Worm (Caenorhabditis elegans) whole organism, late embryonic: ENCODE measurements around the gene K09D9.1.

Source experiments
- C08G9.2 ChIP-seq: sonication (generic microtip); optimal IDR thresholded peaks from 2 replicates; lab custom pipeline; 2016; ENCODE audit warnings: mild to moderate bottlenecking, missing genetic modification characterization, moderate library complexity, missing compliant biosample characterization
- C38D4.7 ChIP-seq: fragments of 200-800 bp; sonication (Bioruptor generic); optimal IDR thresholded peaks from 2 replicates; lab custom pipeline; 2018; ENCODE audit warnings: mild to moderate bottlenecking, missing genetic modification characterization, moderate library complexity, missing compliant biosample characterization
- K02D7.2 ChIP-seq: sonication (generic microtip); optimal IDR thresholded peaks from 2 replicates; lab custom pipeline; 2017; ENCODE audit warnings: mild to moderate bottlenecking, missing genetic modification characterization, missing compliant biosample characterization
- K09A11.1 ChIP-seq: sonication (generic microtip); optimal IDR thresholded peaks from 2 replicates; lab custom pipeline; 2017; ENCODE audit warnings: antibody characterized with exemption, mild to moderate bottlenecking, missing genetic modification characterization, missing compliant biosample characterization; ENCODE audit not compliant: insufficient read depth
- Y22D7AL.16 ChIP-seq: sonication (generic microtip); optimal IDR thresholded peaks from 2 replicates; lab custom pipeline; 2016; ENCODE audit warnings: missing genetic modification characterization, missing compliant biosample characterization
- ceh-14 ChIP-seq: sonication (generic microtip); optimal IDR thresholded peaks from 2 replicates; lab custom pipeline; 2016; ENCODE audit warnings: missing genotype, missing genetic modification characterization, missing compliant biosample characterization
- ceh-19 ChIP-seq: fragments of 200-800 bp; sonication (Bioruptor generic); optimal IDR thresholded peaks from 2 replicates; lab custom pipeline; 2018; ENCODE audit warnings: mild to moderate bottlenecking, missing genetic modification characterization, missing compliant biosample characterization
- ceh-22 ChIP-seq: sonication (generic microtip); optimal IDR thresholded peaks from 2 replicates; lab custom pipeline; 2017; ENCODE audit warnings: missing biosample characterization, missing genetic modification characterization
- ceh-30 ChIP-seq: fragments of 150-350 bp; optimal IDR thresholded peaks from 2 replicates; lab custom pipeline; 2014; ENCODE audit warnings: missing biosample characterization, missing genetic modification characterization
- ceh-45 ChIP-seq: fragments of 200-800 bp; sonication (Bioruptor generic); IDR thresholded peaks from 2 replicates; pipeline ENCODE4 v1.3.6; 2022; ENCODE audit warnings: missing genetic modification reagents, missing genetic modification characterization, missing compliant biosample characterization
- ceh-48 ChIP-seq: sonication (generic microtip); optimal IDR thresholded peaks from 2 replicates; lab custom pipeline; 2016; ENCODE audit warnings: missing genetic modification characterization, inconsistent platforms, missing compliant biosample characterization
- ceh-6 ChIP-seq: fragments of 200-800 bp; sonication (Bioruptor generic); optimal IDR thresholded peaks from 2 replicates; lab custom pipeline; 2018; ENCODE audit warnings: mild to moderate bottlenecking, missing genetic modification characterization, missing compliant biosample characterization
- dmd-4 ChIP-seq: sonication (generic microtip); optimal IDR thresholded peaks from 2 replicates; lab custom pipeline; 2016; ENCODE audit warnings: borderline replicate concordance, missing genetic modification characterization, missing compliant biosample characterization
- elt-2 ChIP-seq: sonication (generic microtip); optimal IDR thresholded peaks from 2 replicates; lab custom pipeline; 2016; ENCODE audit warnings: missing genetic modification reagents, missing genetic modification characterization, missing compliant biosample characterization
- ets-4 ChIP-seq: sonication (generic microtip); optimal IDR thresholded peaks from 2 replicates; lab custom pipeline; 2016; ENCODE audit warnings: missing genetic modification characterization, missing compliant biosample characterization
- fax-1 ChIP-seq: sonication (generic microtip); optimal IDR thresholded peaks from 2 replicates; lab custom pipeline; 2016; ENCODE audit warnings: missing genotype, missing genetic modification characterization, missing compliant biosample characterization
- fkh-10 ChIP-seq: fragments of 150-350 bp; optimal IDR thresholded peaks from 2 replicates; lab custom pipeline; 2014; ENCODE audit warnings: missing biosample characterization, missing genetic modification reagents, missing genetic modification characterization
- fkh-6 ChIP-seq: sonication (generic microtip); optimal IDR thresholded peaks from 2 replicates; lab custom pipeline; 2016; ENCODE audit warnings: missing genetic modification characterization, missing compliant biosample characterization
- gmeb-2 ChIP-seq: sonication (generic microtip); optimal IDR thresholded peaks from 2 replicates; lab custom pipeline; 2016; ENCODE audit warnings: missing genetic modification characterization, inconsistent platforms, missing compliant biosample characterization
- hlh-13 ChIP-seq: fragments of 200-800 bp; sonication (Bioruptor generic); optimal IDR thresholded peaks from 2 replicates; lab custom pipeline; 2018; ENCODE audit warnings: mild to moderate bottlenecking, missing genetic modification characterization, missing compliant biosample characterization
- hlh-15 ChIP-seq: sonication (generic microtip); optimal IDR thresholded peaks from 2 replicates; lab custom pipeline; 2016; ENCODE audit warnings: missing genetic modification characterization, missing compliant biosample characterization
- hlh-6 ChIP-seq: sonication (generic microtip); optimal IDR thresholded peaks from 2 replicates; lab custom pipeline; 2016; ENCODE audit warnings: missing genotype, missing genetic modification characterization, missing compliant biosample characterization
- hlh-8 ChIP-seq: sonication (generic microtip); optimal IDR thresholded peaks from 2 replicates; lab custom pipeline; 2016; ENCODE audit warnings: missing genotype, missing genetic modification characterization, missing compliant biosample characterization
- lim-6 ChIP-seq: sonication (generic microtip); optimal IDR thresholded peaks from 2 replicates; lab custom pipeline; 2016; ENCODE audit warnings: missing genetic modification characterization, missing compliant biosample characterization
- madf-2 ChIP-seq: sonication (generic microtip); optimal IDR thresholded peaks from 2 replicates; lab custom pipeline; 2017; ENCODE audit warnings: missing genetic modification characterization, missing compliant biosample characterization
- mec-3 ChIP-seq: sonication (generic microtip); optimal IDR thresholded peaks from 2 replicates; lab custom pipeline; 2016; ENCODE audit warnings: borderline replicate concordance, missing genetic modification characterization, missing compliant biosample characterization
- nfya-1 ChIP-seq: sonication (generic microtip); optimal IDR thresholded peaks from 2 replicates; lab custom pipeline; 2017; ENCODE audit warnings: missing genetic modification characterization, mild to moderate bottlenecking, missing compliant biosample characterization, antibody characterized with exemption, moderate library complexity
- nhr-232 ChIP-seq: sonication (generic microtip); optimal IDR thresholded peaks from 2 replicates; lab custom pipeline; 2016; ENCODE audit warnings: missing genetic modification characterization, missing compliant biosample characterization
- odd-2 ChIP-seq: sonication (generic microtip); optimal IDR thresholded peaks from 2 replicates; lab custom pipeline; 2017; ENCODE audit warnings: antibody characterized with exemption, mild to moderate bottlenecking, missing genetic modification characterization, missing compliant biosample characterization
- pag-3 ChIP-seq: sonication (generic microtip); optimal IDR thresholded peaks from 2 replicates; lab custom pipeline; 2016; ENCODE audit warnings: missing compliant biosample characterization, missing genetic modification characterization, borderline replicate concordance
- pax-1 ChIP-seq: fragments of 150-350 bp; optimal IDR thresholded peaks from 2 replicates; lab custom pipeline; 2014; ENCODE audit warnings: missing biosample characterization, missing genetic modification characterization
- pha-2 ChIP-seq: sonication (generic microtip); optimal IDR thresholded peaks from 2 replicates; lab custom pipeline; 2017; ENCODE audit warnings: mild to moderate bottlenecking, missing genetic modification characterization, missing compliant biosample characterization
- pros-1 ChIP-seq: fragments of 150-350 bp; optimal IDR thresholded peaks from 2 replicates; lab custom pipeline; 2014; ENCODE audit warnings: missing biosample characterization, missing genetic modification reagents, missing genetic modification characterization
- sdc-2 ChIP-seq: sonication (generic microtip); optimal IDR thresholded peaks from 2 replicates; lab custom pipeline; 2016; ENCODE audit warnings: missing genotype, missing genetic modification characterization, missing compliant biosample characterization
- sox-4 ChIP-seq: sonication (generic microtip); optimal IDR thresholded peaks from 2 replicates; lab custom pipeline; 2017; ENCODE audit warnings: mild to moderate bottlenecking, missing genetic modification characterization, inconsistent platforms, missing compliant biosample characterization
- syd-9 ChIP-seq: sonication (generic microtip); optimal IDR thresholded peaks from 2 replicates; lab custom pipeline; 2016; ENCODE audit warnings: mild to moderate bottlenecking, missing genetic modification characterization, moderate library complexity, missing compliant biosample characterization
- tbx-2 ChIP-seq: sonication (generic microtip); optimal IDR thresholded peaks from 2 replicates; lab custom pipeline; 2016; ENCODE audit warnings: missing genetic modification characterization, missing compliant biosample characterization
- unc-86 ChIP-seq: sonication (generic microtip); optimal IDR thresholded peaks from 2 replicates; lab custom pipeline; 2016; ENCODE audit warnings: missing genetic modification characterization, missing compliant biosample characterization
- zip-5 ChIP-seq: sonication (generic microtip); optimal IDR thresholded peaks from 2 replicates; lab custom pipeline; 2016; ENCODE audit warnings: missing genetic modification characterization, missing compliant biosample characterization

K09D9.1 gene

DNA sequence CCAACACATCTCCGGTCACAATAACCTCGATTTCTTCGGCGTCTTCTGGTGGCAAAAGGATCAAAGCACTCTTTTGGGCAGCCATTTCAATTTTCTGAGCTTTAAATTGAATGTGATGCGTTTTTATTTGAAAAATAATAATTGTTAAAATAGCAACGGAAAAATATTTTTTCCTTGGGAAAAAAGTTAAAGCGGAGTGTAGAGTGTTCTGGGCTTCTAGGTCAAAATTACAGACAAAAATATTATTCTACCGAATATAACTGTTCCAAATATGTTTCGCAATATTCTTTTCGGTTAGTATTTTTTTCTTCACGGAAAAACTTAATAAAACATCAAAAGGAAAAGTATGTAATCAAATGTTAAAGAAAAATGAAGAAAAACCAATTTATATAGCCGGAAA is 30.2 kb downstream of the K09D9.1 start, which contains the start of gene djr-1.2:
djr-1.2 (minus strand) TSS at position 101 of the 400 bp plus-strand sequence.
- TF ChIP-seq ceh-45 (GFP tag; lab: Robert Waterston, UW) (no peak), ceh-14 (tag; lab: Kevin White, UChicago) (no peak), madf-2 (tag; lab: Kevin White, UChicago) (no peak), C08G9.2 (no peak), gmeb-2 (tag; lab: Kevin White, UChicago) (no peak), syd-9 (tag; lab: Kevin White, UChicago) (no peak), C38D4.7 (GFP tag; lab: Kevin White, UChicago) (no peak), odd-2 (tag; lab: Kevin White, UChicago) (no peak), Y22D7AL.16 (tag; lab: Kevin White, UChicago) (no peak), sdc-2 (no peak), nhr-232 (tag; lab: Kevin White, UChicago) (no peak), dmd-4 (no peak), K02D7.2 (no peak), ceh-30 (no peak)

DNA sequence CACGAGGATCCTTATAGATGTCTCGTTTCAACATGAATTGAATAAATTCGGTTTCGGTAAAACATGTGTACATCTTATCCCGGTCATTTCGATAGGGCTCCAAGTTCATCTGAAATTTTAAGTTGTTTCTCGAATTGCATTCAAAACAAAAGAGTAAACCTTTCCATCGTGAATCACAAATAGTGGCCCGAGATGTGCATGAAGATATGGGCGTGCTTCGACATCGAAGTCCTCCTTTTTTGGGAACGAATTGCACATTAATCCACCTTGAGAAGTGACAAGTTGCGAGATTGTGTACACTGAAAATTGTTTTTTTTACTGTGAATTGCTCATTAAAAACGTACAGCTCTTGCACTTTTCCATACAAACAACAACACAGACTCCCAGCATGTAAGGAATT is 31.4 kb downstream of the K09D9.1 start:
- TF ChIP-seq fkh-10 (GFP tag; lab: Kevin White, UChicago) (no peak), zip-5 (tag; lab: Kevin White, UChicago) (no peak), ceh-19 (GFP tag; lab: Kevin White, UChicago) (no peak), madf-2 (tag; lab: Kevin White, UChicago) (no peak), ceh-22 (no peak), hlh-15 (tag; lab: Kevin White, UChicago) (no peak), hlh-13 (GFP tag; lab: Kevin White, UChicago) (no peak), pag-3 (tag; lab: Kevin White, UChicago) (no peak), ceh-6 (GFP tag; lab: Kevin White, UChicago) (no peak), fkh-6 (no peak), hlh-6 (tag; lab: Kevin White, UChicago) (no peak), dmd-4 (no peak), lim-6 (tag; lab: Kevin White, UChicago) (no peak), unc-86 (tag; lab: Kevin White, UChicago) (no peak), hlh-8 (tag; lab: Kevin White, UChicago) (no peak), odd-2 (tag; lab: Kevin White, UChicago) (no peak), ets-4 (tag; lab: Kevin White, UChicago) (no peak)
- TF ChIP-seq, all 69 proteins: peak for 0

DNA sequence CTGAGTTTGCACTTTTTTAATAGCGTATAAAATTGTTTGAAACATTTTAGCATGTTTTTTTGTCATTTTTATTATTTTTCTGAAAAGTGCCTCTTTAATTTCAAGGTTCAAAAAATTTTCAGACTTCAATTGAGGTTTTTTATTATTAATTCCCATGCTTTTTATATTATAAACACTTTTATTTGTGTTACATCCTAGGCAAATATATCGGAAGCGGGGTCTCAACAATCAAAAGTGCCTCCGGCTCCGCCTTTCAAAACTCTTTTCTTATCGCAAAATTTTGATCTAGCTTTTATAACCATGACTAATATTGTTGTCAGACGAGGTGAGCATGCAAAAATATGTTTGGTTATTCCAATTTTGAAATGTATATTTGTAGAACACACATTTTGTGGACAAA is 48.6 kb downstream of the K09D9.1 start, which contains the start of gene otpl-2:
otpl-2 (plus strand) TSS at position 301 of the 400 bp plus-strand sequence.
- TF ChIP-seq ets-4 (tag; lab: Kevin White, UChicago) = no peak
- no peak for TF ChIP-seq hlh-8 (tag; lab: Kevin White, UChicago)
- TF ChIP-seq K09A11.1 (tag; lab: Kevin White, UChicago) = no peak
- no peak for TF ChIP-seq odd-2 (tag; lab: Kevin White, UChicago)
- TF ChIP-seq mec-3 = no peak
- no peak for TF ChIP-seq pax-1 (tag; lab: Kevin White, UChicago)
- no peak for TF ChIP-seq elt-2 (tag; lab: Kevin White, UChicago)
- TF ChIP-seq sox-4 (tag; lab: Kevin White, UChicago) = no peak
- no peak for TF ChIP-seq tbx-2
- TF ChIP-seq lim-6 (tag; lab: Kevin White, UChicago) = no peak
- no peak for TF ChIP-seq ceh-6 (GFP tag; lab: Kevin White, UChicago)
- no peak for TF ChIP-seq nfya-1 (tag; lab: Kevin White, UChicago)
- no peak for TF ChIP-seq fax-1 (tag; lab: Kevin White, UChicago)
- no peak for TF ChIP-seq ceh-48
- TF ChIP-seq pha-2 (tag; lab: Kevin White, UChicago) = no peak
- no peak for TF ChIP-seq fkh-6
- TF ChIP-seq pros-1 (tag; lab: Kevin White, UChicago) = no peak
- no peak for TF ChIP-seq hlh-15 (tag; lab: Kevin White, UChicago)
- TF ChIP-seq pag-3 (tag; lab: Kevin White, UChicago) = no peak
